Fruit fly (Drosophila melanogaster): ENCODE results near the gene CG15635.

DNA sequence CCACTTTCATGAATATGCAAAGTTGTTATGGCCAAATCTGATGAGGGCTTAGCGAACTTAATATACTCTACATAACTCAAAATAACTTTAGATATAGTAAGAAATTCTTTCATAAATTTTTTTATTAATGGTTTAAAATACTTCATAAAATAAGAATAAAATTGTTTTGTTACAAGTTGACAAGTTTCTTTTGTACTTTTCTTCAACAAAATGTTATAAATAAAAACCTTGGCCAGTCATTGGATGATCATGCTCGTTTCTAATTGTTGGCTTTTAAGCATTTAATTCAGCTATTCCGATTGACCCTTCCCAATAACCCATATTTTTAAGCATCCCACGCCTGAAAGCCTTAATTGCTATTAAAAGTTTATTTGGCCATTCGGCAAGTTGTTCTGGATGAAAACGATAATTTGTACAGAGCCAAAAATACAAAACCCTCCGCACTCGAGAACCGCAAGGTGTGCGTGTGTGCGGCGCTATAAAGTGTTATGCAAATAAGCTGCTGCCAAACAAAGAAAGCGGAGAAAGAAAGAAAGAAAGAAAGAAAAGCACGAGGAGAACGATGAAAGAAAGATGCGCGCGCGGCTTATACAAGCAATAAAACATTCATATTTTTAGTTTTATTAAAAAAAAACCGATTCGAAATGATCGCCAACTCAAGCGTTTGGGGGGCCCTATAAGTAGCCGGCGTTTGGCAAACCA lies 8.1 kb downstream of the CG15635 start, which contains the start of gene CG3355:
- no peak for TF ChIP-seq Sin3A (optimal IDR thresholded peaks at IDR 0.05)
- TF ChIP-seq insv (optimal IDR thresholded peaks at IDR 0.05) = no peak
- TF ChIP-seq ttk (optimal IDR thresholded peaks at IDR 0.05) = no peak
